Worm (Caenorhabditis elegans): Measurements from ENCODE around the gene pcrg-1.

DNA sequence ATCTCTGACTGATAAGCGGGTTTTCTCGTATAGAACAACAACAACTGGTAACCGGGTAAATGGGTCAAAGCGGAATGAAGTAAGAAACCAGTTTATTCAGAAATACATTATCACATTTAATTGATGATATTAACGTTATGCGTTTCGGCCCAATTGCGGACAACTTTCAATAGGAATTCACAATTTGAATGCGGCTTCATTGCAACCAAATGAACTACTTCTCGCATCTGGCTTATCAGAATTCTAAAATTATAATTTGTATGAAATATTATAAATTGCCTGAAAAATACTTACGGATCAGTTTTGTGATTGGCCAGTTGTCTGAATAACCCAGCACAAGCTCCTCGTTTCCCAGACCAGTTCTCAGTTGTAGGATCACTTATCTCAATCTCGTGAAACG lies 31.6 kb upstream of the pcrg-1 start, which contains the start of gene col-36:
- TF ChIP-seq elt-1 (tag; optimal IDR thresholded peaks at IDR 0.05; ENCODE audit: borderline replicate concordance, insufficient read depth) (no peak), unc-62 (GFP tag; optimal IDR thresholded peaks at IDR 0.05) (no peak), snpc-4 (tag; optimal IDR thresholded peaks at IDR 0.05) (no peak), elt-3 (tag; optimal IDR thresholded peaks at IDR 0.05) (no peak), nhr-237 (tag; optimal IDR thresholded peaks at IDR 0.05) (no peak)

All from whole organism, mixed stage, embryonic.